Worm (Caenorhabditis elegans): ENCODE data around the gene C16A11.10.

ce11 chrII:4256541-4257001 lies 25.4 kb downstream of the C16A11.10 start, which contains the start of gene C16A11.7:
- TF ChIP-seq ztf-11 (tag; optimal IDR thresholded peaks at IDR 0.05) (no peak), lin-39 (tag; optimal IDR thresholded peaks at IDR 0.05) (no peak), ztf-4 (tag; optimal IDR thresholded peaks at IDR 0.05) (no peak), egl-27 (tag; optimal IDR thresholded peaks at IDR 0.05) (no peak), ces-1 (GFP tag; optimal IDR thresholded peaks at IDR 0.05) (no peak), nhr-28 (tag; optimal IDR thresholded peaks at IDR 0.05) (no peak)

Measured in whole organism, L1 larva.